Worm (Caenorhabditis elegans) whole organism, late embryonic: Measurements from ENCODE around the gene B0304.4.

Source experiments
- ama-1 ChIP-seq: fragments of 150-350 bp; optimal IDR thresholded peaks from 2 replicates; lab custom pipeline; 2014
- dmd-4 ChIP-seq: sonication (generic microtip); optimal IDR thresholded peaks from 2 replicates; lab custom pipeline; 2016; ENCODE audit warnings: borderline replicate concordance, missing genetic modification characterization, missing compliant biosample characterization
- elt-2 ChIP-seq: sonication (generic microtip); optimal IDR thresholded peaks from 2 replicates; lab custom pipeline; 2016; ENCODE audit warnings: missing genetic modification reagents, missing genetic modification characterization, missing compliant biosample characterization
- hlh-13 ChIP-seq: fragments of 200-800 bp; sonication (Bioruptor generic); optimal IDR thresholded peaks from 2 replicates; lab custom pipeline; 2018; ENCODE audit warnings: mild to moderate bottlenecking, missing genetic modification characterization, missing compliant biosample characterization
- hlh-6 ChIP-seq: sonication (generic microtip); optimal IDR thresholded peaks from 2 replicates; lab custom pipeline; 2016; ENCODE audit warnings: missing genotype, missing genetic modification characterization, missing compliant biosample characterization
- lim-6 ChIP-seq: sonication (generic microtip); optimal IDR thresholded peaks from 2 replicates; lab custom pipeline; 2016; ENCODE audit warnings: missing genetic modification characterization, missing compliant biosample characterization
- lin-11 ChIP-seq: fragments of 200-800 bp; sonication (Bioruptor generic); optimal IDR thresholded peaks from 2 replicates; lab custom pipeline; 2018; ENCODE audit warnings: mild to moderate bottlenecking, missing genetic modification characterization, missing compliant biosample characterization
- pros-1 ChIP-seq: fragments of 150-350 bp; optimal IDR thresholded peaks from 2 replicates; lab custom pipeline; 2014; ENCODE audit warnings: missing biosample characterization, missing genetic modification reagents, missing genetic modification characterization
- sdc-2 ChIP-seq: sonication (generic microtip); optimal IDR thresholded peaks from 2 replicates; lab custom pipeline; 2016; ENCODE audit warnings: missing genotype, missing genetic modification characterization, missing compliant biosample characterization
- sox-4 ChIP-seq: sonication (generic microtip); optimal IDR thresholded peaks from 2 replicates; lab custom pipeline; 2017; ENCODE audit warnings: mild to moderate bottlenecking, missing genetic modification characterization, inconsistent platforms, missing compliant biosample characterization
- unc-86 ChIP-seq: sonication (generic microtip); optimal IDR thresholded peaks from 2 replicates; lab custom pipeline; 2016; ENCODE audit warnings: missing genetic modification characterization, missing compliant biosample characterization
- zip-5 ChIP-seq: sonication (generic microtip); optimal IDR thresholded peaks from 2 replicates; lab custom pipeline; 2016; ENCODE audit warnings: missing genetic modification characterization, missing compliant biosample characterization

ce11 chrII:4510684-4511083 lies 12.3 kb downstream of the B0304.4 start:
- TF ChIP-seq lim-6 (tag; lab: Kevin White, UChicago), result no peak
- TF ChIP-seq sdc-2 (tag; lab: Kevin White, UChicago), result no peak
- no peak for TF ChIP-seq elt-2 (tag; lab: Kevin White, UChicago)
- TF ChIP-seq dmd-4 (tag; lab: Kevin White, UChicago), result no peak
- TF ChIP-seq sox-4 (tag; lab: Kevin White, UChicago), result no peak
- TF ChIP-seq zip-5, result no peak
- no peak for TF ChIP-seq hlh-13
- TF ChIP-seq hlh-6 (tag; lab: Kevin White, UChicago), result no peak
- TF ChIP-seq lin-11, result no peak
- TF ChIP-seq unc-86 (tag; lab: Kevin White, UChicago), result no peak
- TF ChIP-seq ama-1 (lab: Kevin White, UChicago), result no peak
- no peak for TF ChIP-seq pros-1
